Worm (Caenorhabditis elegans) whole organism, mixed stage, embryonic: ENCODE data around the gene C46E10.8.

Source experiments
- elt-1 ChIP-seq: sonication (generic microtip); optimal IDR thresholded peaks from 2 replicates; lab custom pipeline; 2017; ENCODE audit warnings: missing genetic modification characterization, mild to moderate bottlenecking, missing compliant biosample characterization, antibody characterized with exemption, moderate library complexity, borderline replicate concordance; ENCODE audit not compliant: insufficient read depth
- elt-3 ChIP-seq: fragments of 150-350 bp; optimal IDR thresholded peaks from 2 replicates; lab custom pipeline; 2014; ENCODE audit warnings: missing biosample characterization, missing genetic modification characterization
- lin-32 ChIP-seq: fragments of 200-800 bp; sonication (Bioruptor generic); optimal IDR thresholded peaks from 2 replicates; lab custom pipeline; 2018; ENCODE audit warnings: mild to moderate bottlenecking, missing genetic modification characterization, missing compliant biosample characterization
- mep-1 ChIP-seq: fragments of 150-350 bp; optimal IDR thresholded peaks from 2 replicates; lab custom pipeline; 2017; ENCODE audit warnings: missing biosample characterization, missing genetic modification reagents, missing genetic modification characterization, inconsistent platforms
- nhr-28 ChIP-seq: fragments of 150-350 bp; optimal IDR thresholded peaks from 2 replicates; lab custom pipeline; 2014; ENCODE audit warnings: missing biosample characterization, missing genetic modification characterization
- nhr-76 ChIP-seq: sonication (generic microtip); optimal IDR thresholded peaks from 2 replicates; lab custom pipeline; 2017; ENCODE audit warnings: missing biosample characterization, missing genetic modification characterization
- pha-4 ChIP-seq: fragments of 150-350 bp; optimal IDR thresholded peaks from 2 replicates; lab custom pipeline; 2018; ENCODE audit warnings: missing biosample characterization, missing genetic modification reagents, missing genetic modification characterization
- sem-2 ChIP-seq: fragments of 200-800 bp; sonication (Bioruptor generic); optimal IDR thresholded peaks from 2 replicates; lab custom pipeline; 2018; ENCODE audit warnings: mild to moderate bottlenecking, missing genetic modification characterization, missing compliant biosample characterization
- unc-120 ChIP-seq: sonication (generic microtip); optimal IDR thresholded peaks from 2 replicates; lab custom pipeline; 2017; ENCODE audit warnings: missing genetic modification characterization, missing compliant biosample characterization; ENCODE audit not compliant: poor library complexity, severe bottlenecking
- unc-39 ChIP-seq: fragments of 150-350 bp; optimal IDR thresholded peaks from 2 replicates; lab custom pipeline; 2014; ENCODE audit warnings: missing biosample characterization, missing genetic modification characterization

DNA sequence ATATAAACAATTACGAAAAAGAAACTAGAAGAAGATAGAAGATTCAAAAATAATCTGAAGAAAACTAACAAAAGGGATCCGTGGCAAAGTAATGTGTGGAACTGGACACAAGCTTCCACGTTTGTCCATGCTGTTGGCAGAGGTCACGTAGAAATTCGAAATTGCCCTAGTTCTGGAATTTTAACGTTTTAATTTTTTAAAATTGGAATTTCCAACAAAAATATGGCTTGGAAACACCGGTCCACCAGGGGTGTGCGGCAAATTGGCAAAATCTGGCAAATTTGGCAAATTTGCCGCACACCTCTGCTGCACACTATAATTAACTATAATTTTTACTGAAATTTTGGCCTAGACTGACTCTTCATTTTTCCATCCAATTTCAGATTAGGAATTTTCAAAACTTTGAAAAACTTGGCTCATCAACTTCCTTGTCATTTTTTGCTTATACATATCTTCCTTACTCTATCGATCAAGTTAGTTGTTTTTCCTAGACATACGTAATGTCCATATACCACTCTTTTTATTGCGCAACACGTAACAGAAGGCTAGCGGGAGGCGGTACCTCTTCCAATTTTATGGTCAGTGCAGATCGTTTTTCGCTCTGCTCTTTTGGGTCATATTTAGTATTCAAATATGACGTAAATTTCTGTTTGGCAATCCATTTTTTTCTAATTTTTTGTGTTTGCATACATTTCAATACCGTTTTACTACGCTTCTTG lies 46.4 kb downstream of the C46E10.8 start, which contains the start of gene F19B10.10:
- TF ChIP-seq mep-1 (tag; lab: Kevin White, UChicago) (no peak), elt-1 (tag; lab: Kevin White, UChicago) (no peak), nhr-76 (no peak), pha-4 (tag; lab: Kevin White, UChicago) (no peak), elt-3 (no peak), unc-39 (no peak), nhr-28 (tag; lab: Kevin White, UChicago) (no peak), sem-2 (GFP tag; lab: Kevin White, UChicago) (no peak), unc-120 (tag; lab: Kevin White, UChicago) (no peak), lin-32 (GFP tag; lab: Kevin White, UChicago) (no peak)
